Worm (Caenorhabditis elegans) whole organism, L2 larva: ENCODE measurements around the gene rla-2.

Source experiments
- C34F6.9 ChIP-seq: fragments of 150-350 bp; optimal IDR thresholded peaks from 2 replicates; lab custom pipeline; 2014; ENCODE audit warnings: missing biosample characterization, missing genetic modification characterization
- R02D3.7 ChIP-seq: fragments of 150-350 bp; optimal IDR thresholded peaks from 2 replicates; lab custom pipeline; 2014; ENCODE audit warnings: missing biosample characterization, missing genetic modification characterization
- ZK546.5 ChIP-seq: sonication (generic microtip); optimal IDR thresholded peaks from 2 replicates; lab custom pipeline; 2017; ENCODE audit warnings: missing biosample characterization, missing genetic modification characterization
- alr-1 ChIP-seq: fragments of 150-350 bp; optimal IDR thresholded peaks from 2 replicates; lab custom pipeline; 2014; ENCODE audit warnings: missing biosample characterization, missing genetic modification characterization
- aly-2 ChIP-seq: fragments of 150-350 bp; optimal IDR thresholded peaks from 2 replicates; lab custom pipeline; 2014; ENCODE audit warnings: missing biosample characterization, missing genetic modification characterization
- ama-1 ChIP-seq: fragments of 150-350 bp; optimal IDR thresholded peaks from 2 replicates; lab custom pipeline; 2018; ENCODE audit warnings: inconsistent platforms
- ceh-82 ChIP-seq: fragments of 150-350 bp; optimal IDR thresholded peaks from 2 replicates; lab custom pipeline; 2014; ENCODE audit warnings: missing biosample characterization, missing genetic modification characterization
- crh-2 ChIP-seq: sonication (generic microtip); optimal IDR thresholded peaks from 2 replicates; lab custom pipeline; 2017; ENCODE audit warnings: missing biosample characterization, missing genetic modification characterization
- dmd-4 ChIP-seq: sonication (generic microtip); optimal IDR thresholded peaks from 2 replicates; lab custom pipeline; 2017; ENCODE audit warnings: missing biosample characterization, missing genetic modification characterization
- egl-27 ChIP-seq: sonication (generic microtip); optimal IDR thresholded peaks from 3 replicates; lab custom pipeline; 2017; ENCODE audit warnings: missing biosample characterization, missing genetic modification reagents, missing genetic modification characterization
- elt-1 ChIP-seq: fragments of 150-350 bp; optimal IDR thresholded peaks from 2 replicates; lab custom pipeline; 2014; ENCODE audit warnings: missing biosample characterization, missing genetic modification characterization
- fos-1 ChIP-seq: fragments of 150-350 bp; optimal IDR thresholded peaks from 2 replicates; lab custom pipeline; 2014; ENCODE audit warnings: missing biosample characterization, missing genetic modification characterization
- gmeb-1 ChIP-seq: fragments of 150-350 bp; optimal IDR thresholded peaks from 2 replicates; lab custom pipeline; 2014; ENCODE audit warnings: missing biosample characterization, missing genetic modification characterization
- lin-11 ChIP-seq: fragments of 150-350 bp; sonication (generic microtip); optimal IDR thresholded peaks from 2 replicates; lab custom pipeline; 2014; ENCODE audit warnings: missing biosample characterization, missing genetic modification characterization, inconsistent platforms, mixed read lengths
- lin-13 ChIP-seq: fragments of 150-350 bp; optimal IDR thresholded peaks from 2 replicates; lab custom pipeline; 2014; ENCODE audit warnings: missing biosample characterization, missing genetic modification reagents, missing genetic modification characterization
- lin-39 ChIP-seq: fragments of 150-350 bp; optimal IDR thresholded peaks from 2 replicates; lab custom pipeline; 2014; ENCODE audit warnings: missing biosample characterization, missing genetic modification reagents, missing genetic modification characterization
- lsy-2 ChIP-seq, 2 experiments: fragments of 150-350 bp in 1 of 2; sonication (generic microtip) in 1 of 2; optimal IDR thresholded peaks; 2 replicates each; lab custom pipeline; 2014 to 2017; ENCODE audit warnings: missing biosample characterization in 2 of 2, missing genetic modification characterization in 2 of 2
- mab-5 ChIP-seq: fragments of 150-350 bp; optimal IDR thresholded peaks from 2 replicates; lab custom pipeline; 2014; ENCODE audit warnings: missing biosample characterization, missing genetic modification characterization
- mbf-1 ChIP-seq: sonication (generic microtip); optimal IDR thresholded peaks from 2 replicates; lab custom pipeline; 2017; ENCODE audit warnings: missing biosample characterization, missing genetic modification characterization
- mdl-1 ChIP-seq, 2 experiments: fragments of 150-350 bp in 1 of 2; sonication (generic microtip) in 1 of 2; optimal IDR thresholded peaks; 2 replicates each; lab custom pipeline; 2017; ENCODE audit warnings: missing biosample characterization in 2 of 2, missing genetic modification characterization in 2 of 2
- nhr-10 ChIP-seq: sonication (generic microtip); optimal IDR thresholded peaks from 2 replicates; lab custom pipeline; 2017; ENCODE audit warnings: missing biosample characterization, missing genetic modification characterization
- nhr-12 ChIP-seq: fragments of 150-350 bp; optimal IDR thresholded peaks from 2 replicates; lab custom pipeline; 2014; ENCODE audit warnings: missing biosample characterization, missing genetic modification characterization
- nhr-129 ChIP-seq: fragments of 150-350 bp; optimal IDR thresholded peaks from 2 replicates; lab custom pipeline; 2014; ENCODE audit warnings: missing biosample characterization, missing genetic modification characterization
- nhr-21 ChIP-seq: fragments of 150-350 bp; optimal IDR thresholded peaks from 2 replicates; lab custom pipeline; 2014; ENCODE audit warnings: missing biosample characterization, missing genetic modification characterization
- nhr-237 ChIP-seq: fragments of 150-350 bp; optimal IDR thresholded peaks from 2 replicates; lab custom pipeline; 2014; ENCODE audit warnings: missing biosample characterization, missing genetic modification characterization
- nhr-25 ChIP-seq: fragments of 150-350 bp; sonication (generic microtip); optimal IDR thresholded peaks from 3 replicates; lab custom pipeline; 2014; ENCODE audit warnings: missing biosample characterization, missing genetic modification characterization
- nhr-77 ChIP-seq: fragments of 150-350 bp; optimal IDR thresholded peaks from 2 replicates; lab custom pipeline; 2014; ENCODE audit warnings: missing biosample characterization, missing genetic modification characterization
- peb-1 ChIP-seq: fragments of 150-350 bp; optimal IDR thresholded peaks from 2 replicates; lab custom pipeline; 2014; ENCODE audit warnings: missing biosample characterization, missing genetic modification characterization
- sem-4 ChIP-seq: fragments of 150-350 bp; optimal IDR thresholded peaks from 2 replicates; lab custom pipeline; 2014; ENCODE audit warnings: missing biosample characterization, missing genetic modification reagents, missing genetic modification characterization
- skn-1 ChIP-seq: sonication (generic microtip); optimal IDR thresholded peaks from 2 replicates; lab custom pipeline; 2017; ENCODE audit warnings: missing biosample characterization, missing genetic modification characterization
- sma-3 ChIP-seq: sonication (generic microtip); optimal IDR thresholded peaks from 2 replicates; lab custom pipeline; 2016; ENCODE audit warnings: missing genetic modification reagents, missing genetic modification characterization, missing compliant biosample characterization
- snpc-4 ChIP-seq: fragments of 150-350 bp; optimal IDR thresholded peaks from 2 replicates; lab custom pipeline; 2014; ENCODE audit warnings: missing biosample characterization, missing genetic modification characterization
- unc-39 ChIP-seq: fragments of 150-350 bp; optimal IDR thresholded peaks from 2 replicates; lab custom pipeline; 2014; ENCODE audit warnings: missing biosample characterization, missing genetic modification characterization
- unc-55 ChIP-seq: fragments of 150-350 bp; sonication (generic microtip); optimal IDR thresholded peaks from 3 replicates; lab custom pipeline; 2014; ENCODE audit warnings: missing biosample characterization, missing genetic modification reagents, missing genetic modification characterization
- unc-62 ChIP-seq: fragments of 150-350 bp; optimal IDR thresholded peaks from 2 replicates; lab custom pipeline; 2014; ENCODE audit warnings: missing biosample characterization, missing genetic modification reagents, missing genetic modification characterization
- ztf-1 ChIP-seq: fragments of 200-800 bp; sonication (Bioruptor generic); conservative IDR thresholded peaks from 2 replicates; pipeline ENCODE4 v1.3.6; 2022; ENCODE audit warnings: missing genetic modification characterization, missing compliant biosample characterization
- ztf-11 ChIP-seq: sonication (generic microtip); optimal IDR thresholded peaks from 2 replicates; lab custom pipeline; 2017; ENCODE audit warnings: missing biosample characterization, missing genetic modification characterization
- ztf-4 ChIP-seq: fragments of 150-350 bp; optimal IDR thresholded peaks from 2 replicates; lab custom pipeline; 2014; ENCODE audit warnings: missing biosample characterization, missing genetic modification characterization

rla-2 gene

ce11 chrIV:13364869-13365268 lies 5.2 kb downstream of the rla-2 start, which contains the start of gene srsx-25:
Gene srsx-25 (plus strand): TSS chrIV:13365169.
- TF ChIP-seq mab-5 (tag; lab: Kevin White, UChicago), result no peak
- no peak for TF ChIP-seq lin-11
- no peak for TF ChIP-seq ztf-1 (GFP tag; lab: Robert Waterston, UW)
- TF ChIP-seq unc-55 (GFP tag; lab: Kevin White, UChicago), result no peak
- TF ChIP-seq lin-39 (tag; lab: Kevin White, UChicago), result no peak
- TF ChIP-seq peb-1 (tag; lab: Kevin White, UChicago), result no peak
- no peak for TF ChIP-seq unc-62 (GFP tag; lab: Kevin White, UChicago)
- TF ChIP-seq lsy-2 (tag; optimal IDR thresholded peaks at IDR 0.05; lab: Kevin White, UChicago), result no peak
- no peak for TF ChIP-seq elt-1
- no peak for TF ChIP-seq C34F6.9
- no peak for TF ChIP-seq nhr-21 (tag; lab: Kevin White, UChicago)

- no peak for TF ChIP-seq alr-1
- TF ChIP-seq nhr-21 (tag; lab: Kevin White, UChicago), result no peak
- TF ChIP-seq sem-4 (tag; lab: Kevin White, UChicago), result no peak
- no peak for TF ChIP-seq nhr-77 (tag; lab: Kevin White, UChicago)
- no peak for TF ChIP-seq nhr-129 (tag; lab: Kevin White, UChicago)
- TF ChIP-seq skn-1 (tag; lab: Kevin White, UChicago), result no peak
- no peak for TF ChIP-seq ceh-82 (tag; lab: Kevin White, UChicago)
- TF ChIP-seq unc-55 (GFP tag; lab: Kevin White, UChicago), result no peak
- no peak for TF ChIP-seq unc-39 (tag; lab: Kevin White, UChicago)
- TF ChIP-seq, all 48 proteins: peak for 0
Measured at ce11 chrIV:13360144-13360543, 9.9 kb downstream of the rla-2 start, which contains the start of gene Y62E10A.3. Gene Y62E10A.3 (minus strand): TSS chrIV:13360244.

ce11 chrIV:13358488-13358887 lies 11.6 kb downstream of the rla-2 start, which contains the start of gene W02A2.8:
Gene W02A2.8 (minus strand): TSS chrIV:13358588.
- TF ChIP-seq nhr-10 (tag; lab: Kevin White, UChicago) (no peak), ZK546.5 (no peak), snpc-4 (tag; lab: Kevin White, UChicago) (no peak), skn-1 (tag; lab: Kevin White, UChicago) (no peak), ceh-82 (tag; lab: Kevin White, UChicago) (no peak), ama-1 (lab: Kevin White, UChicago) (no peak), nhr-129 (tag; lab: Kevin White, UChicago) (no peak)

- TF ChIP-seq ztf-4 (tag; lab: Kevin White, UChicago), result no peak
- no peak for TF ChIP-seq fos-1 (tag; lab: Kevin White, UChicago)
- no peak for TF ChIP-seq nhr-21 (tag; lab: Kevin White, UChicago)
- TF ChIP-seq lin-13 (GFP tag; lab: Kevin White, UChicago), result no peak
- no peak for TF ChIP-seq sma-3 (GFP tag; lab: Kevin White, UChicago)
Measured at ce11 chrIV:13356005-13356404, 14.1 kb downstream of the rla-2 start.

- TF ChIP-seq ceh-82 (tag; lab: Kevin White, UChicago), result no peak
- no peak for TF ChIP-seq lsy-2 (tag; optimal IDR thresholded peaks at IDR 0.05; lab: Kevin White, UChicago)
- TF ChIP-seq unc-39 (tag; lab: Kevin White, UChicago), result no peak
- TF ChIP-seq egl-27, result no peak
- TF ChIP-seq fos-1 (tag; lab: Kevin White, UChicago), result no peak
- TF ChIP-seq nhr-21 (tag; lab: Kevin White, UChicago), result no peak
- TF ChIP-seq nhr-25 (tag; lab: Kevin White, UChicago), result no peak
- no peak for TF ChIP-seq sem-4 (tag; lab: Kevin White, UChicago)
- no peak for TF ChIP-seq lin-11
- no peak for TF ChIP-seq skn-1 (tag; lab: Kevin White, UChicago)
- no peak for TF ChIP-seq R02D3.7
- no peak for TF ChIP-seq aly-2
- no peak for TF ChIP-seq nhr-12 (tag; lab: Kevin White, UChicago)
Measured at ce11 chrIV:13354044-13354443, 16.0 kb downstream of the rla-2 start.

ce11 chrIV:13353143-13353773 lies 16.8 kb downstream of the rla-2 start, which contains the start of the genes rec-8 and mex-5:
Gene rec-8 (minus strand): TSS chrIV:13353193.
Gene mex-5 (plus strand): TSS chrIV:13353723.
- TF ChIP-seq lin-39 (tag; lab: Kevin White, UChicago) (no peak), ztf-11 (tag; lab: Kevin White, UChicago) (no peak), sem-4 (tag; lab: Kevin White, UChicago) (no peak), crh-2 (tag; lab: Kevin White, UChicago) (no peak), fos-1 (tag; lab: Kevin White, UChicago) (no peak), dmd-4 (tag; lab: Kevin White, UChicago) (no peak), nhr-237 (tag; lab: Kevin White, UChicago) (no peak), mdl-1 (tag; optimal IDR thresholded peaks at IDR 0.05; lab: Kevin White, UChicago) (no peak), mbf-1 (tag; lab: Kevin White, UChicago) (no peak), gmeb-1 (no peak), ztf-4 (tag; lab: Kevin White, UChicago) (no peak), aly-2 (no peak)
